Worm (Caenorhabditis elegans) whole organism, L4 larva: ENCODE data around the gene Y41C4A.32.

Experiments used
- Y75B8A.6 ChIP-seq: fragments of 200-800 bp; sonication (Bioruptor generic); IDR thresholded peaks from 2 replicates; pipeline ENCODE4 v1.3.6; 2022; ENCODE audit warnings: missing genetic modification reagents, missing genetic modification characterization, missing compliant biosample characterization
- cey-2 ChIP-seq: sonication (generic microtip); optimal IDR thresholded peaks from 3 replicates; lab custom pipeline; 2017; ENCODE audit warnings: missing genetic modification characterization, mild to moderate bottlenecking, missing compliant biosample characterization, antibody characterized with exemption, borderline replicate concordance; ENCODE audit not compliant: insufficient read depth
- dpl-1 ChIP-seq: fragments of 150-350 bp; optimal IDR thresholded peaks from 2 replicates; lab custom pipeline; 2014; ENCODE audit warnings: missing biosample characterization, missing genetic modification reagents, missing genetic modification characterization
- egl-27 ChIP-seq: sonication (generic microtip); optimal IDR thresholded peaks from 3 replicates; lab custom pipeline; 2017; ENCODE audit warnings: missing biosample characterization, missing genetic modification reagents, missing genetic modification characterization
- fos-1 ChIP-seq: fragments of 150-350 bp; optimal IDR thresholded peaks from 2 replicates; lab custom pipeline; 2014; ENCODE audit warnings: missing biosample characterization, missing genetic modification characterization
- skn-1 ChIP-seq: fragments of 150-350 bp; optimal IDR thresholded peaks from 2 replicates; lab custom pipeline; 2014; ENCODE audit warnings: missing biosample characterization, missing genetic modification characterization
- unc-62 ChIP-seq, 3 experiments: fragments of 150-350 bp in 1 of 3; sonication (generic microtip); optimal IDR thresholded peaks in 2 of 3; peaks in 1 of 3; 1 replicate in 1 of 3; 2 replicates in 2 of 3; lab custom pipeline; 2014 to 2017; ENCODE audit warnings: missing biosample characterization in 3 of 3, missing genetic modification characterization in 3 of 3, missing genetic modification reagents in 3 of 3, missing genotype in 1 of 3

DNA sequence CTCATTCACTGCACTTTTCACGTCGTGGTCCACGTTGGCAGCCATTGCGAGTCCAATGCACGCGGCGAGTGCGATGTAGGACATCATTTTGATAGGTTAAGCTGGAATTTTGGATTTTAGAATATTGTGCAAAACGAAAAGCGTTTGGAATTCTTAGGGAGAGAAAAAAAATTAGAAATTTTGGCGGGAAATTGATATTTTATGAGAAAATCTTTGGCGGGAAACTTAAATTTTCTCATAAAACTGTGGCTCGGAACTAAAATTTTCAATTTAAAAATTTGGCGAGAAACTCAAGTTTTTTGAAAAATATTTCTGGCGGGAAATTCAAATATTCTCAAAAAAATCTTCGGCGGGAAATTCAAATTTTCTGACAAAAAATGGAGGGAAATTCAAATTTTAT, 16.0 kb downstream of the Y41C4A.32 start, which contains the start of gene sup-1:
- TF ChIP-seq Y75B8A.6 = no peak
- TF ChIP-seq skn-1 (tag; lab: Kevin White, UChicago) = no peak
- TF ChIP-seq cey-2 (tag; lab: Kevin White, UChicago) = no peak
- no peak for TF ChIP-seq egl-27 (tag; lab: Kevin White, UChicago)
- no peak for TF ChIP-seq unc-62 (GFP tag; optimal IDR thresholded peaks at IDR 0.05 in 1 of 2; lab: Kevin White, UChicago)
- TF ChIP-seq unc-62 (tag; optimal IDR thresholded peaks at IDR 0.05; lab: Kevin White, UChicago) = no peak
- no peak for TF ChIP-seq fos-1 (tag; lab: Kevin White, UChicago)
- TF ChIP-seq dpl-1 (GFP tag; lab: Kevin White, UChicago) = no peak
